Worm (Caenorhabditis elegans) whole organism, early embryonic: ENCODE measurements around the gene C05C12.1.
"Not testable (repeated sequence)": the region's sequence is repeated elsewhere in the genome, so short reads cannot be mapped to it uniquely, and the experiment has no call there.

Experiments used
- B0310.2 ChIP-seq: sonication (generic microtip); optimal IDR thresholded peaks from 2 replicates; lab custom pipeline; 2016; ENCODE audit warnings: mild to moderate bottlenecking, missing genetic modification characterization, missing compliant biosample characterization
- F13C5.2 ChIP-seq: sonication (generic microtip); optimal IDR thresholded peaks from 2 replicates; lab custom pipeline; 2017; ENCODE audit warnings: mild to moderate bottlenecking, missing genetic modification characterization, inconsistent platforms, missing compliant biosample characterization
- aly-1 ChIP-seq: sonication (generic microtip); optimal IDR thresholded peaks from 2 replicates; lab custom pipeline; 2016; ENCODE audit warnings: missing genetic modification characterization, missing compliant biosample characterization
- ama-1 ChIP-seq: fragments of 150-350 bp; optimal IDR thresholded peaks from 2 replicates; lab custom pipeline; 2014
- ceh-13 ChIP-seq: fragments of 200-800 bp; sonication (Bioruptor generic); optimal IDR thresholded peaks from 2 replicates; lab custom pipeline; 2018; ENCODE audit warnings: mild to moderate bottlenecking, missing genetic modification characterization, missing compliant biosample characterization
- ceh-36 ChIP-seq: sonication (generic microtip); optimal IDR thresholded peaks from 2 replicates; lab custom pipeline; 2016; ENCODE audit warnings: missing genetic modification characterization, inconsistent platforms, missing compliant biosample characterization
- ets-7 ChIP-seq: sonication (generic microtip); optimal IDR thresholded peaks from 2 replicates; lab custom pipeline; 2016; ENCODE audit warnings: missing genotype, missing genetic modification characterization, missing compliant biosample characterization
- flt-1 ChIP-seq: fragments of 200-800 bp; sonication (Bioruptor generic); IDR thresholded peaks from 2 replicates; pipeline ENCODE4 v1.3.6; 2022; ENCODE audit warnings: missing genetic modification characterization, missing compliant biosample characterization
- hmbx-1 ChIP-seq: sonication (generic microtip); optimal IDR thresholded peaks from 2 replicates; lab custom pipeline; 2016; ENCODE audit warnings: mild to moderate bottlenecking, missing genetic modification characterization, missing compliant biosample characterization
- hmg-4 ChIP-seq: fragments of 200-800 bp; sonication (Bioruptor generic); optimal IDR thresholded peaks from 2 replicates; lab custom pipeline; 2018; ENCODE audit warnings: mild to moderate bottlenecking, missing genetic modification characterization, missing compliant biosample characterization
- hnd-1 ChIP-seq: sonication (generic microtip); optimal IDR thresholded peaks from 2 replicates; lab custom pipeline; 2016; ENCODE audit warnings: missing genetic modification characterization, missing compliant biosample characterization
- pes-1 ChIP-seq: fragments of 200-800 bp; sonication (Bioruptor generic); IDR thresholded peaks from 2 replicates; pipeline ENCODE4 v1.3.6; 2022; ENCODE audit warnings: missing genetic modification reagents, missing genetic modification characterization, missing compliant biosample characterization
- scrt-1 ChIP-seq: fragments of 200-800 bp; sonication (Bioruptor generic); IDR thresholded peaks from 2 replicates; pipeline ENCODE4 v1.3.6; 2022; ENCODE audit warnings: missing genetic modification characterization, missing compliant biosample characterization
- sea-1 ChIP-seq: fragments of 200-800 bp; sonication (Bioruptor generic); conservative IDR thresholded peaks from 2 replicates; pipeline ENCODE4 v1.3.6; 2022; ENCODE audit warnings: missing genetic modification characterization, missing compliant biosample characterization
- tbx-11 ChIP-seq: fragments of 200-800 bp; sonication (Bioruptor generic); IDR thresholded peaks from 2 replicates; pipeline ENCODE4 v1.3.6; 2022; ENCODE audit warnings: missing genetic modification characterization, missing compliant biosample characterization
- tbx-37 ChIP-seq: fragments of 200-800 bp; sonication (Bioruptor generic); conservative IDR thresholded peaks from 2 replicates; pipeline ENCODE4 v1.3.6; 2022; ENCODE audit warnings: missing genetic modification reagents, missing genetic modification characterization, missing compliant biosample characterization
- tra-4 ChIP-seq: sonication (generic microtip); optimal IDR thresholded peaks from 2 replicates; lab custom pipeline; 2017; ENCODE audit warnings: missing genetic modification characterization, missing compliant biosample characterization

C05C12.1 gene

DNA sequence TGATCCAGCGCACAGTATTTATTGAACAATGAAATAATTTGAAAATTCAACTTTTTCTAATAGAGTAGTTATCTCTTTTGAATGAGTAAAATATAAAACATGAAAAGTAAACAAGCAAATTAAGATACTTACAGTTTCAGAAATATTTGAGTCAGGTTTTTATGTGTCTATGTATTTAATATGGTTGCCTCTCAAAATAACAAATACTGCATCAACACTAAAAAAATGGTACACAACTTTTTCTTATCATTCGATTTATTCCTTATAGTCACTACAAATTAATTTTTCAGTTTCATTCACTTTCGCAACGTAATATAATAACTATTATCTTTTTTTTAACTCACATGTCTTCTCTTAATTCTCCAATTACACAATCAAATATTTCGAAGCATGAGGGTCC is 6.4 kb upstream of the C05C12.1 start:
- no peak for TF ChIP-seq hmbx-1 (tag; lab: Kevin White, UChicago)
- TF ChIP-seq pes-1: no peak
- TF ChIP-seq sea-1 (GFP tag; lab: Robert Waterston, UW): no peak
- no peak for TF ChIP-seq tbx-11 (GFP tag; lab: Robert Waterston, UW)
- TF ChIP-seq scrt-1: no peak
- no peak for TF ChIP-seq F13C5.2 (tag; lab: Kevin White, UChicago)
- no peak for TF ChIP-seq tra-4 (tag; lab: Kevin White, UChicago)
- no peak for TF ChIP-seq ama-1 (lab: Kevin White, UChicago)
- no peak for TF ChIP-seq aly-1
- TF ChIP-seq tbx-37: no peak

DNA sequence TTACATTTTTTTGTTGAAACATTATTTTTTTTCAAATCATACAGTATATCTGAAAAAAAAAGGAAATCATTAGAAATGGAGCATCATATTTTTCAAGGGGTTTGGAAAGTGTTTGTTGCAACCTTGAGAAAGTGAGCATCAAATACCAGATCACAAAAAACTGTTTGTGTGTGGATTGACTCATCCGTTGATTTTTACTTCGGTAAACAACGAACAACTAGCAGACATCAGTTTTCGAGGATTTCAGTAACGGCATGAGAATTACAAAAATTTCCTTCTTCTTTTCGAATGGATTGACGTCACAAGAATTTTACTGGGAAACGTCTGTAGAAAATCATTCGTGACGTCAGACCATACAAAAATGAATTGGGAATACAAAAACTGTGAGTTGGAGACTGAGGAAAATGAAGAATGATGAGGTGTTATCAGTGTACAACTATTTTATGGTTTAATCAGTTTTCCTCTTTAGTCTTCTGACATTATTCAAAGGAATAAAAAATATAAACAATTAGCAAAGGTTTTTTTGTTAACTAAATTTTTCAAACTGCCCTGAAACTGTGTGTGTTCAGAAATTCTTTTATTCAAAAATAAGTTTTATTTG is 5.7 kb upstream of the C05C12.1 start, which contains the start of gene C05C12.4:
Gene C05C12.4, minus strand, starts transcription at position 51 of the 601 bp plus-strand sequence.
- TF ChIP-seq sea-1 (GFP tag; lab: Robert Waterston, UW): no peak
- TF ChIP-seq ceh-13 (GFP tag; lab: Kevin White, UChicago): no peak
- no peak for TF ChIP-seq pes-1
- TF ChIP-seq tra-4 (tag; lab: Kevin White, UChicago): no peak
- no peak for TF ChIP-seq B0310.2 (tag; lab: Kevin White, UChicago)
- no peak for TF ChIP-seq flt-1 (GFP tag; lab: Robert Waterston, UW)

DNA sequence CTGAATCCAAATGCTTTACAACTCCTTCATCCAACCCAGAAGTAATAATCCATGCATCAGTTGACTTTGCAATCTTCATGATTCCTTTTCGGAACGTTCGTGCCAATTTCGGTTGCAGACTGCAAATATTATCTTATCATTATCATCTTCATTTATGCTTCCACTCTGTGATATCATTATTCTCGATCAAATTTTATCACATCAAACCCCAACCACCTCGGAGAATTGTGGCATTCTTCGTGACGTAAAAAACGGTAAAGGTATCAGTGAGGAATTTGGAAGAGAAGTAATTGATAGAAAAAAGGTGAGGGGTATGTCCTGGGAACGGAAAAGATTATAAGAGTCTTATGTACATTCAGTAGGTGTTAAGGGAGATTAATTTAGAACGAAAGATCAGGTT is 3.7 kb downstream of the C05C12.1 start:
- no peak for TF ChIP-seq tbx-11 (GFP tag; lab: Robert Waterston, UW)
- no peak for TF ChIP-seq hmg-4
- TF ChIP-seq ceh-36 (tag; lab: Kevin White, UChicago): no peak
- TF ChIP-seq tbx-37: no peak
- no peak for TF ChIP-seq ama-1 (lab: Kevin White, UChicago)
- no peak for TF ChIP-seq flt-1 (GFP tag; lab: Robert Waterston, UW)
- no peak for TF ChIP-seq hmbx-1 (tag; lab: Kevin White, UChicago)
- TF ChIP-seq tra-4 (tag; lab: Kevin White, UChicago): no peak
- no peak for TF ChIP-seq ets-7 (tag; lab: Kevin White, UChicago)
- TF ChIP-seq sea-1 (GFP tag; lab: Robert Waterston, UW): no peak
- no peak for TF ChIP-seq F13C5.2 (tag; lab: Kevin White, UChicago)
- no peak for TF ChIP-seq ceh-13 (GFP tag; lab: Kevin White, UChicago)

DNA sequence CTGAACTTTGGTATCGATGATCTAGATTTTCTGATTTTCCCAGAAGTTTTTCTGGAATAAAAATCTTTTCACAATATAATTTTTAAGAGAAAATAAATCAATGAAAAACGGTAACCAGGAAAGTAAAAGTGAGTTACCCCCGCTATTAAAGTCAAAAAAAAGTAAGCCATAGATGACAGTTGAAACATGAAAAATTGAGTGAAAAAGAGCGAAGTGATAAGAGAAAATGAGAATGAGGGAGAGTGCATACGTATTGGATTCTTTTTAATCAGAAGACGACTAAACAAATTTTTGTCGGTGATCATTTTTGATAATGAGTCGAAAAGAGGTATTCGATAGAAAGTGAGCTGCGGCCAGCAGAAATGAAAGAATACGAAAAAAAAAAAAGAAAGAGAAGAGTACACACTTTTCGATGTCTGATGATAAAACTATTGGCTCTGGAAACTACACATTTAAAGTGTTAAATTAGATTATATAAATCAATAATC is 5.7 kb downstream of the C05C12.1 start, which contains the start of gene gtl-1:
Gene gtl-1, minus strand, starts transcription at position 51 of the 488 bp plus-strand sequence.
- TF ChIP-seq F13C5.2 (tag; lab: Kevin White, UChicago): no peak

DNA sequence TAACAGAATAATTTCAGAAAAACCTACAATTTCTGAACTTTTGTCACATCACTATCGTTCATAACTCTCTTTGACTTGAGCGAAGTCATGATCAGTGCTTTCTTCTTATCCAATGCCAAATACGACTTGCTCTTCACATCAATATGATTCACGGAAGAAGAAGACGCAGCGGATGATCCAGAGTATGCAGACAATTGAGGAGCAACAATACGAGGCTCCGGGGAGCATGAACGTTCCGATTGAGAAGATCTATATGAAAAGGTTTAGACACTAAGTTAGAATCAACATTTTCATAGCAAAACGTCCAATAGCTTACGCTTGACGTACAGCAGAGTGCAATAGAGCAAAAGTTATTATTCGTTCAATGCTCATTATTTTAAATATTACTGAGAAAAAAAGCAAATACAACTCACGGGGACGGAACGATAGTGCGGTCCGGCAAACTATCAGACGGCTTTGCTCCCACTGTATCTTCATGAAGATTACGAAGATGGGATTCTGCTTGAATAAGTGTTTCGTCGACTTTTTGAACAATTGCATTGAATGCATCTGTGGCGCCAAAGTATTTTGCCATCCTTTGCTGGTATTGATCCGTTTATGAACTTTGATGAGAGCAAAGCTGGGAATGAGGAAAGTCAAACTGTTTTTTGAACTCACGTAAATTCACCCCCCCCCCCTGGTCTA is 6.9 kb downstream of the C05C12.1 start, which contains the start of gene C05C12.5:
Gene C05C12.5, minus strand, starts transcription at position 642 of the 684 bp plus-strand sequence.
- no peak for TF ChIP-seq hnd-1 (tag; lab: Kevin White, UChicago)
- no peak for TF ChIP-seq aly-1
- no peak for TF ChIP-seq tbx-11 (GFP tag; lab: Robert Waterston, UW)
- no peak for TF ChIP-seq hmg-4
- no peak for TF ChIP-seq sea-1 (GFP tag; lab: Robert Waterston, UW)

DNA sequence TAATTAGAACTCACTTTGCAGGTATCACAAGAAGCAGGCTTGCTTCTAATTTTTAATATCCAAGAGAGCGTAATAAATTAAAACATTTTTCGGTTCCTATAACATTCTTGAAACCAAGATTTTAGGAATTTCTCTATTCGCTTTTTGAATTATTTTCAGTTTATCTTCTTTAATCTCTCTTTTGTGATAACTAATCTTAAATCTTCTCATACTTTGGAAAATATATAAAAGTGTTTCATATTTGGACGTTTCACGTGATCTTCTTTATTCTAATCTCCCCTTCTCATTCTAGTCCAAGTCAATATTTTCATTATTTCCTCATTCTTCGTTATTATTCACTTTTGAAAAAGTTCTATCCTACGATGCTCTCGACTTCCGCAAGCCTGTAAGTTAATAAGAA is 7.7 kb downstream of the C05C12.1 start, which contains the start of gene F54D1.1:
Gene F54D1.1, plus strand, starts transcription at position 301 of the 400 bp plus-strand sequence.
- TF ChIP-seq ceh-36 (tag; lab: Kevin White, UChicago): no peak
- no peak for TF ChIP-seq pes-1
- TF ChIP-seq hmbx-1 (tag; lab: Kevin White, UChicago): no peak
- TF ChIP-seq ama-1 (lab: Kevin White, UChicago): no peak
- no peak for TF ChIP-seq sea-1 (GFP tag; lab: Robert Waterston, UW)
- no peak for TF ChIP-seq F13C5.2 (tag; lab: Kevin White, UChicago)
- TF ChIP-seq hmg-4: no peak
- TF ChIP-seq B0310.2 (tag; lab: Kevin White, UChicago): no peak
- TF ChIP-seq ets-7 (tag; lab: Kevin White, UChicago): no peak
- TF ChIP-seq scrt-1: no peak
- TF ChIP-seq hnd-1 (tag; lab: Kevin White, UChicago): no peak
- no peak for TF ChIP-seq ceh-13 (GFP tag; lab: Kevin White, UChicago)
- TF ChIP-seq tra-4 (tag; lab: Kevin White, UChicago): no peak
- TF ChIP-seq tbx-11 (GFP tag; lab: Robert Waterston, UW): no peak
- no peak for TF ChIP-seq tbx-37

DNA sequence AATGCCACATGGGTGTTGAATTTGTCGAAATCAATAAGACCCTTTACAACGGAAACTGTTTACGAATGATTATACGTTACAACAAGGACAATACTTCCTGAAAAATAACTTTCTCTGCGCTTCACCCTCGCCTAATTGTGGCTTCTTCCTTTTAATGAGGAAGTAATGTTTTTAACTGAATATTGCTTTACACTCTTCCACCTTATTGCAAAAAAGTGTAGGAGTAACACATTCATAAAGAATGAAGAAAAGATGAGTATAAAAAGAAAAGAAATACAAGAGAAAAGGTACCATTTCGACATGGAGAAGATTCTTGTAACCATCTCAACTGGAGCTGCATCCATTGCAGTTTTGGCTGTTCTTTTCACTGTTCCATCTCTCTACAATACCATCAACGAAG is 9.3 kb downstream of the C05C12.1 start, which contains the start of gene col-126:
Gene col-126, plus strand, starts transcription at position 301 of the 400 bp plus-strand sequence.
- TF ChIP-seq ama-1 (lab: Kevin White, UChicago); ets-7 (tag; lab: Kevin White, UChicago); tbx-11 (GFP tag; lab: Robert Waterston, UW): not testable (repeated sequence)

DNA sequence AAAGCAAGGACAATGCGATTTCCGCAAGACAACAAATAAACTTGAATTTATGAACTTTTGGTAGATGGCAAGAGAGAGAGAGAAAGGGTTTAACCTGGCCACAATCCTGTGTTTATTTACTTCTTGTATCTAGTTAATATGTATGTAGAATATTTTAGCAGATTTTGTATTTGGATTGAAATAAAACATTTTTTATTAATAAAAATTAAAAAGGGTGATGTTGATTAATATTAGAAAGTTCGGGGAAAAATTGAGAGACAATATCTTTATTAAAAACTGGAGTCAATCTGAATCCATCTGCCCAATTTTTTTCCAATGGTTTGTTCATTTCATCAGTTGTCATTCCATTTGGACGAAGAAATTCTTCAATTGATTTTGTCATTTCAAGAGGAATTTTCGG is 12.3 kb downstream of the C05C12.1 start, which contains the start of gene col-127:
Gene col-127, minus strand, starts transcription at position 101 of the 400 bp plus-strand sequence.
- TF ChIP-seq hmg-4 (no peak), ceh-13 (GFP tag; lab: Kevin White, UChicago) (no peak), F13C5.2 (tag; lab: Kevin White, UChicago) (no peak), flt-1 (GFP tag; lab: Robert Waterston, UW) (no peak), B0310.2 (tag; lab: Kevin White, UChicago) (no peak), hnd-1 (tag; lab: Kevin White, UChicago) (no peak), tbx-37 (no peak), tra-4 (tag; lab: Kevin White, UChicago) (no peak), hmbx-1 (tag; lab: Kevin White, UChicago) (no peak), pes-1 (no peak), ceh-36 (tag; lab: Kevin White, UChicago) (no peak), tbx-11 (GFP tag; lab: Robert Waterston, UW) (no peak), sea-1 (GFP tag; lab: Robert Waterston, UW) (no peak), ama-1 (lab: Kevin White, UChicago) (no peak), scrt-1 (no peak), ets-7 (tag; lab: Kevin White, UChicago) (no peak), aly-1 (no peak)
